Worm (Caenorhabditis elegans) whole organism, early embryonic: ENCODE measurements around the gene twk-34.

Experiments used
- B0310.2 ChIP-seq: sonication (generic microtip); optimal IDR thresholded peaks from 2 replicates; lab custom pipeline; 2016; ENCODE audit warnings: mild to moderate bottlenecking, missing genetic modification characterization, missing compliant biosample characterization
- F13C5.2 ChIP-seq: sonication (generic microtip); optimal IDR thresholded peaks from 2 replicates; lab custom pipeline; 2017; ENCODE audit warnings: mild to moderate bottlenecking, missing genetic modification characterization, inconsistent platforms, missing compliant biosample characterization
- aly-1 ChIP-seq: sonication (generic microtip); optimal IDR thresholded peaks from 2 replicates; lab custom pipeline; 2016; ENCODE audit warnings: missing genetic modification characterization, missing compliant biosample characterization
- ama-1 ChIP-seq: fragments of 150-350 bp; optimal IDR thresholded peaks from 2 replicates; lab custom pipeline; 2014
- ceh-13 ChIP-seq: fragments of 200-800 bp; sonication (Bioruptor generic); optimal IDR thresholded peaks from 2 replicates; lab custom pipeline; 2018; ENCODE audit warnings: mild to moderate bottlenecking, missing genetic modification characterization, missing compliant biosample characterization
- ceh-36 ChIP-seq: sonication (generic microtip); optimal IDR thresholded peaks from 2 replicates; lab custom pipeline; 2016; ENCODE audit warnings: missing genetic modification characterization, inconsistent platforms, missing compliant biosample characterization
- ets-7 ChIP-seq: sonication (generic microtip); optimal IDR thresholded peaks from 2 replicates; lab custom pipeline; 2016; ENCODE audit warnings: missing genotype, missing genetic modification characterization, missing compliant biosample characterization
- flt-1 ChIP-seq: fragments of 200-800 bp; sonication (Bioruptor generic); IDR thresholded peaks from 2 replicates; pipeline ENCODE4 v1.3.6; 2022; ENCODE audit warnings: missing genetic modification characterization, missing compliant biosample characterization
- hmbx-1 ChIP-seq: sonication (generic microtip); optimal IDR thresholded peaks from 2 replicates; lab custom pipeline; 2016; ENCODE audit warnings: mild to moderate bottlenecking, missing genetic modification characterization, missing compliant biosample characterization
- hmg-4 ChIP-seq: fragments of 200-800 bp; sonication (Bioruptor generic); optimal IDR thresholded peaks from 2 replicates; lab custom pipeline; 2018; ENCODE audit warnings: mild to moderate bottlenecking, missing genetic modification characterization, missing compliant biosample characterization
- hnd-1 ChIP-seq: sonication (generic microtip); optimal IDR thresholded peaks from 2 replicates; lab custom pipeline; 2016; ENCODE audit warnings: missing genetic modification characterization, missing compliant biosample characterization
- pes-1 ChIP-seq: fragments of 200-800 bp; sonication (Bioruptor generic); IDR thresholded peaks from 2 replicates; pipeline ENCODE4 v1.3.6; 2022; ENCODE audit warnings: missing genetic modification reagents, missing genetic modification characterization, missing compliant biosample characterization
- scrt-1 ChIP-seq: fragments of 200-800 bp; sonication (Bioruptor generic); IDR thresholded peaks from 2 replicates; pipeline ENCODE4 v1.3.6; 2022; ENCODE audit warnings: missing genetic modification characterization, missing compliant biosample characterization
- sea-1 ChIP-seq: fragments of 200-800 bp; sonication (Bioruptor generic); conservative IDR thresholded peaks from 2 replicates; pipeline ENCODE4 v1.3.6; 2022; ENCODE audit warnings: missing genetic modification characterization, missing compliant biosample characterization
- tbx-11 ChIP-seq: fragments of 200-800 bp; sonication (Bioruptor generic); IDR thresholded peaks from 2 replicates; pipeline ENCODE4 v1.3.6; 2022; ENCODE audit warnings: missing genetic modification characterization, missing compliant biosample characterization
- tbx-37 ChIP-seq: fragments of 200-800 bp; sonication (Bioruptor generic); conservative IDR thresholded peaks from 2 replicates; pipeline ENCODE4 v1.3.6; 2022; ENCODE audit warnings: missing genetic modification reagents, missing genetic modification characterization, missing compliant biosample characterization
- tra-4 ChIP-seq: sonication (generic microtip); optimal IDR thresholded peaks from 2 replicates; lab custom pipeline; 2017; ENCODE audit warnings: missing genetic modification characterization, missing compliant biosample characterization

The twk-34 gene

DNA sequence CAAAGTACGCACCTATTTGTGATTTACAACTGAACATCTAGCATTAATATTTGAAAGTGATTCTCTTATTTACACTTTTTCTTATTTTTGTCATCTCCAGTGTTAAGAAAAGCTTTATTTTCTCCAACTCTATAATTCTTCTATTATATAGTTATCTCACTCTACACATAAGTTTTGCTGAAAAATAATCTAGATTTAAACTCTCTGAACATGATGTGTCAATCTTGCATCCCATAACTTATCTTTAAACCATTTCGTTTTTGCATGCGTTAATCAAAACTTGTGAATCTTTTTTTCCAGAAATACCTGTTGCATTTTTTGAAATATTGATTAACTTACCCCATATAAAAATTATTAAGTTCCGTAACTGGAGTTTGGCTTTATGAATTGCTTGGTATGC lies 14.8 kb upstream of the twk-34 start, which contains the start of gene nhr-268:
nhr-268 (plus strand) TSS at position 301 of the 400 bp plus-strand sequence.
- TF ChIP-seq B0310.2 (tag; lab: Kevin White, UChicago) (no peak), tbx-37 (GFP tag; lab: Robert Waterston, UW) (no peak), ets-7 (tag; lab: Kevin White, UChicago) (no peak), scrt-1 (GFP tag; lab: Robert Waterston, UW) (no peak), hmbx-1 (no peak), hmg-4 (GFP tag; lab: Kevin White, UChicago) (no peak), flt-1 (no peak), pes-1 (GFP tag; lab: Robert Waterston, UW) (no peak), ceh-13 (no peak), tbx-11 (GFP tag; lab: Robert Waterston, UW) (no peak), sea-1 (no peak), ama-1 (lab: Kevin White, UChicago) (no peak), hnd-1 (tag; lab: Kevin White, UChicago) (no peak), F13C5.2 (tag; lab: Kevin White, UChicago) (no peak), tra-4 (no peak)

DNA sequence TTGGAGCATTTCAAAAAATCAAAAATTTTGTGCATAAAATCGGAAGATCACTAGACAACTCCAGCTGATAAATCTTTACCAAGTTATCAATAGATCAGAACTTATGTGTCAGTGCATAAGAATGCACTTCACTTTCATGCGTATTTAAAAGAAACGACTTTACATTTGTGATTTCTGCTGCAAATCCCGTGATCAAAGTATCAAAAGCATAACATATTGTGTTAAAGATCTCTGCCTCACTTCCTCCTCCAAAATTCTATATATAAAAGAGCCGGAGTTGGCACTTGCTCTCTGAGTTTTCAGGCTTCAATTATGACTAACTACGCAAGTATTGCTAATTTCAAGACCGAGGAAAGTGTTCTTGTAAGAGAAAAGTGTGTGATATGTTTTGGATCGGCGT lies 11.1 kb upstream of the twk-34 start, which contains the start of gene nhr-198:
nhr-198 (plus strand) TSS at position 313 of the 400 bp plus-strand sequence.
- TF ChIP-seq B0310.2 (tag; lab: Kevin White, UChicago), result no peak
- TF ChIP-seq scrt-1 (GFP tag; lab: Robert Waterston, UW), result no peak
- no peak for TF ChIP-seq tbx-37 (GFP tag; lab: Robert Waterston, UW)
- TF ChIP-seq hmg-4 (GFP tag; lab: Kevin White, UChicago), result no peak
- no peak for TF ChIP-seq aly-1 (tag; lab: Kevin White, UChicago)
- no peak for TF ChIP-seq pes-1 (GFP tag; lab: Robert Waterston, UW)
- no peak for TF ChIP-seq flt-1
- no peak for TF ChIP-seq sea-1
- TF ChIP-seq tra-4, result no peak
- TF ChIP-seq ama-1 (lab: Kevin White, UChicago), result no peak

ce11 chrV:15698099-15698498 lies 6.7 kb upstream of the twk-34 start, which contains the start of gene srx-29:
srx-29 (minus strand) TSS chrV:15698199.
- no peak for TF ChIP-seq B0310.2 (tag; lab: Kevin White, UChicago)
- TF ChIP-seq ceh-36 (tag; lab: Kevin White, UChicago), result no peak
- no peak for TF ChIP-seq tra-4
- no peak for TF ChIP-seq ama-1 (lab: Kevin White, UChicago)
- TF ChIP-seq tbx-11 (GFP tag; lab: Robert Waterston, UW), result no peak
- no peak for TF ChIP-seq aly-1 (tag; lab: Kevin White, UChicago)
- TF ChIP-seq F13C5.2 (tag; lab: Kevin White, UChicago), result no peak

- no peak for TF ChIP-seq pes-1 (GFP tag; lab: Robert Waterston, UW)
- no peak for TF ChIP-seq hnd-1 (tag; lab: Kevin White, UChicago)
- no peak for TF ChIP-seq aly-1 (tag; lab: Kevin White, UChicago)
- TF ChIP-seq tbx-11 (GFP tag; lab: Robert Waterston, UW), result no peak
- no peak for TF ChIP-seq F13C5.2 (tag; lab: Kevin White, UChicago)
- TF ChIP-seq B0310.2 (tag; lab: Kevin White, UChicago), result no peak
Observed at ce11 chrV:15699799-15700198, 5.0 kb upstream of the twk-34 start, which contains the start of gene nhr-199. nhr-199 (minus strand) TSS chrV:15699899.

ce11 chrV:15702263-15702662 lies 2.5 kb upstream of the twk-34 start, which contains the start of gene nhr-53:
nhr-53 (minus strand) TSS chrV:15702363.
- TF ChIP-seq hmbx-1 (no peak), B0310.2 (tag; lab: Kevin White, UChicago) (no peak), tra-4 (no peak), aly-1 (tag; lab: Kevin White, UChicago) (no peak), tbx-11 (GFP tag; lab: Robert Waterston, UW) (no peak), hnd-1 (tag; lab: Kevin White, UChicago) (no peak), ceh-13 (no peak), tbx-37 (GFP tag; lab: Robert Waterston, UW) (no peak), scrt-1 (GFP tag; lab: Robert Waterston, UW) (no peak), ceh-36 (tag; lab: Kevin White, UChicago) (no peak), F13C5.2 (tag; lab: Kevin White, UChicago) (no peak), sea-1 (no peak), flt-1 (no peak), ama-1 (lab: Kevin White, UChicago) (no peak), ets-7 (tag; lab: Kevin White, UChicago) (no peak), hmg-4 (GFP tag; lab: Kevin White, UChicago) (no peak), pes-1 (GFP tag; lab: Robert Waterston, UW) (no peak)

DNA sequence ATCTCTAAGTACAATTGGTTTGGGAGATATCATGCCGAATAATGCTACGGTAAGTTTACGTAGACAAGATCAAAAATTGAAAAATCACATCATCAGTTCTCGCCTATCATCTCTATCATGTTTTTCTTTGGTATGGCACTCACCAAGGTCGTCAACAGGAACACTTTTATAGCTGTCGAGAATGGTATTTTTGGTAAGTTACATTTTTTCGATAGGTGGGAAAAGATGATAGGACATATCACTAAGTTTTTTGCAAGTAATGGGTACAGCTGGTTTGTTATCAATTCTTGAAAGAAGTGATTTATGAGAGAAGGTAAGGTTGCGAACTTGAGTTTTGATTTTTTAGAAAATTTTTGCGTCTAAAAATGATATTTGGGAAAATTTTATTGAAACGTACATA lies 3.2 kb downstream of the twk-34 start:
- TF ChIP-seq ceh-36 (tag; lab: Kevin White, UChicago) (no peak), scrt-1 (GFP tag; lab: Robert Waterston, UW) (no peak), sea-1 (no peak), ceh-13 (no peak), aly-1 (tag; lab: Kevin White, UChicago) (no peak), pes-1 (GFP tag; lab: Robert Waterston, UW) (no peak), tra-4 (no peak), hmbx-1 (no peak), hmg-4 (GFP tag; lab: Kevin White, UChicago) (no peak), B0310.2 (tag; lab: Kevin White, UChicago) (no peak), ets-7 (tag; lab: Kevin White, UChicago) (no peak), F13C5.2 (tag; lab: Kevin White, UChicago) (no peak), hnd-1 (tag; lab: Kevin White, UChicago) (no peak), ama-1 (lab: Kevin White, UChicago) (no peak), tbx-11 (GFP tag; lab: Robert Waterston, UW) (no peak), tbx-37 (GFP tag; lab: Robert Waterston, UW) (no peak), flt-1 (no peak)

ce11 chrV:15710401-15710800 lies 5.6 kb downstream of the twk-34 start, which contains the start of gene Y6E2A.1:
Y6E2A.1 (minus strand) TSS chrV:15710501.
- TF ChIP-seq pes-1 (GFP tag; lab: Robert Waterston, UW), result no peak
- TF ChIP-seq tbx-37 (GFP tag; lab: Robert Waterston, UW), result no peak
- TF ChIP-seq tra-4, result no peak
- no peak for TF ChIP-seq tbx-11 (GFP tag; lab: Robert Waterston, UW)
- TF ChIP-seq ceh-36 (tag; lab: Kevin White, UChicago), result no peak
- TF ChIP-seq hmbx-1, result no peak
- TF ChIP-seq B0310.2 (tag; lab: Kevin White, UChicago), result no peak
- TF ChIP-seq aly-1 (tag; lab: Kevin White, UChicago), result no peak
- TF ChIP-seq ets-7 (tag; lab: Kevin White, UChicago), result no peak
- TF ChIP-seq scrt-1 (GFP tag; lab: Robert Waterston, UW), result no peak
- TF ChIP-seq F13C5.2 (tag; lab: Kevin White, UChicago), result no peak
- TF ChIP-seq sea-1, result no peak
- no peak for TF ChIP-seq hnd-1 (tag; lab: Kevin White, UChicago)
